Fruit fly (Drosophila melanogaster) whole organism, embryonic: Measurements from ENCODE around the gene Bug22.

Experiments
- Atf6 ChIP-seq: fragments of 200-800 bp; sonication (Bioruptor generic); IDR thresholded peaks from 2 replicates; pipeline ENCODE4 v1.3.6; 2022; ENCODE audit warnings: missing biosample characterization, missing genetic modification characterization
- B-H2 ChIP-seq: fragments of 200-800 bp; sonication (Bioruptor generic); optimal IDR thresholded peaks from 2 replicates; lab custom pipeline; 2018; ENCODE audit warnings: missing biosample characterization, mild to moderate bottlenecking, missing genetic modification characterization
- BEAF-32 ChIP-seq: fragments of 200-800 bp; sonication (Bioruptor generic); optimal IDR thresholded peaks from 3 replicates; lab custom pipeline; 2017; ENCODE audit warnings: missing biosample characterization, missing genetic modification characterization, mild to moderate bottlenecking, moderate library complexity, missing genetic modification reagents
- Bgb ChIP-seq: fragments of 200-800 bp; sonication (Bioruptor generic); IDR thresholded peaks from 2 replicates; pipeline ENCODE4 v1.3.6; 2022; ENCODE audit warnings: missing biosample characterization, missing genetic modification characterization; ENCODE audit not compliant: partially characterized antibody
- CG10267 ChIP-seq: fragments of 200-800 bp; sonication (Bioruptor generic); optimal IDR thresholded peaks from 2 replicates; lab custom pipeline; 2018; ENCODE audit warnings: missing biosample characterization, mild to moderate bottlenecking, missing genetic modification characterization, moderate library complexity
- CG11723 ChIP-seq: fragments of 200-800 bp; sonication (Bioruptor generic); optimal IDR thresholded peaks from 2 replicates; lab custom pipeline; 2017; ENCODE audit warnings: missing biosample characterization, mild to moderate bottlenecking, missing genetic modification characterization
- CG12071 ChIP-seq: fragments of 200-800 bp; sonication (Bioruptor generic); optimal IDR thresholded peaks from 3 replicates; lab custom pipeline; 2018; ENCODE audit warnings: missing biosample characterization, mild to moderate bottlenecking, missing genetic modification characterization
- CG13624 ChIP-seq: fragments of 200-800 bp; sonication (Bioruptor generic); optimal IDR thresholded peaks from 2 replicates; lab custom pipeline; 2016; ENCODE audit warnings: missing biosample characterization, missing genetic modification characterization
- CG15601 ChIP-seq: fragments of 200-800 bp; sonication (Bioruptor generic); optimal IDR thresholded peaks from 3 replicates; lab custom pipeline; 2019; ENCODE audit warnings: missing biosample characterization, mild to moderate bottlenecking, missing genetic modification characterization, moderate library complexity
- CG17802 ChIP-seq: fragments of 200-800 bp; sonication (Bioruptor generic); optimal IDR thresholded peaks from 2 replicates; lab custom pipeline; 2018; ENCODE audit warnings: missing biosample characterization, mild to moderate bottlenecking, missing genetic modification characterization, moderate library complexity
- CG18476 ChIP-seq: fragments of 200-800 bp; sonication (Bioruptor generic); optimal IDR thresholded peaks from 2 replicates; lab custom pipeline; 2016; ENCODE audit warnings: missing biosample characterization, mild to moderate bottlenecking, missing genetic modification characterization
- CG2116 ChIP-seq: fragments of 200-800 bp; sonication (Bioruptor generic); optimal IDR thresholded peaks from 3 replicates; lab custom pipeline; 2018; ENCODE audit warnings: missing biosample characterization, mild to moderate bottlenecking, missing genetic modification characterization
- CG2678 ChIP-seq: fragments of 200-800 bp; sonication (Bioruptor generic); optimal IDR thresholded peaks from 3 replicates; lab custom pipeline; 2019; ENCODE audit warnings: missing biosample characterization, mild to moderate bottlenecking, missing genetic modification characterization, moderate library complexity
- CG33557 ChIP-seq: fragments of 200-800 bp; sonication (Bioruptor generic); optimal IDR thresholded peaks from 2 replicates; lab custom pipeline; 2019; ENCODE audit warnings: missing biosample characterization, mild to moderate bottlenecking, missing genetic modification characterization, moderate library complexity
- CG34224 ChIP-seq: fragments of 200-800 bp; sonication (Bioruptor generic); IDR thresholded peaks from 3 replicates; pipeline ENCODE4 v1.3.6; 2022; ENCODE audit warnings: missing biosample characterization, missing genetic modification characterization; ENCODE audit not compliant: partially characterized antibody
- CG3847 ChIP-seq: fragments of 200-800 bp; sonication (Bioruptor generic); IDR thresholded peaks from 2 replicates; pipeline ENCODE4 v1.3.6; 2022; ENCODE audit warnings: missing biosample characterization, missing genetic modification characterization
- CG4282 ChIP-seq: fragments of 200-800 bp; sonication (Bioruptor generic); optimal IDR thresholded peaks from 2 replicates; lab custom pipeline; 2016; ENCODE audit warnings: missing biosample characterization, missing genetic modification characterization
- CG4404 ChIP-seq: fragments of 200-800 bp; sonication (Bioruptor generic); IDR thresholded peaks from 2 replicates; pipeline ENCODE4 v1.3.6; 2022; ENCODE audit warnings: missing biosample characterization, missing genetic modification characterization
- CG4617 ChIP-seq: fragments of 200-800 bp; sonication (Bioruptor generic); optimal IDR thresholded peaks from 3 replicates; lab custom pipeline; 2016; ENCODE audit warnings: missing biosample characterization, missing genetic modification characterization, borderline replicate concordance
- CG4854 ChIP-seq: fragments of 200-800 bp; sonication (Bioruptor generic); optimal IDR thresholded peaks from 2 replicates; lab custom pipeline; 2016; ENCODE audit warnings: missing biosample characterization, missing genetic modification characterization, inconsistent platforms
- CG6272 ChIP-seq: fragments of 200-800 bp; sonication (Bioruptor generic); IDR thresholded peaks from 2 replicates; pipeline ENCODE4 v1.3.6; 2022; ENCODE audit warnings: missing biosample characterization, missing genetic modification characterization
- CG6791 ChIP-seq: fragments of 200-800 bp; sonication (Bioruptor generic); IDR thresholded peaks from 3 replicates; pipeline ENCODE4 v1.3.6; 2022; ENCODE audit warnings: missing biosample characterization, missing genetic modification characterization; ENCODE audit not compliant: partially characterized antibody
- CoRest ChIP-seq: fragments of 200-800 bp; sonication (Bioruptor generic); optimal IDR thresholded peaks from 3 replicates; lab custom pipeline; 2018; ENCODE audit warnings: missing biosample characterization, mild to moderate bottlenecking, missing genetic modification characterization, moderate library complexity
- Dp ChIP-seq: fragments of 200-800 bp; sonication (Bioruptor generic); optimal IDR thresholded peaks from 2 replicates; lab custom pipeline; 2018; ENCODE audit warnings: missing biosample characterization, mild to moderate bottlenecking, missing genetic modification characterization, moderate library complexity
- HmgZ ChIP-seq: fragments of 200-800 bp; sonication (Bioruptor generic); optimal IDR thresholded peaks from 2 replicates; lab custom pipeline; 2018; ENCODE audit warnings: missing biosample characterization, mild to moderate bottlenecking, missing genetic modification characterization
- Jarid2 ChIP-seq: fragments of 200-800 bp; sonication (Bioruptor generic); optimal IDR thresholded peaks from 3 replicates; lab custom pipeline; 2017; ENCODE audit warnings: mild to moderate bottlenecking, missing biosample characterization, missing genetic modification reagents, missing genetic modification characterization
- MESR4 ChIP-seq: fragments of 200-800 bp; sonication (Bioruptor generic); optimal IDR thresholded peaks from 2 replicates; lab custom pipeline; 2018; ENCODE audit warnings: missing biosample characterization, mild to moderate bottlenecking, missing genetic modification characterization, moderate library complexity
- NK7.1 ChIP-seq: fragments of 200-800 bp; sonication (Bioruptor generic); optimal IDR thresholded peaks from 3 replicates; lab custom pipeline; 2016; ENCODE audit warnings: missing biosample characterization, missing genetic modification characterization
- Six4 ChIP-seq: fragments of 200-800 bp; sonication (Bioruptor generic); optimal IDR thresholded peaks from 2 replicates; lab custom pipeline; 2016; ENCODE audit warnings: missing biosample characterization, missing genetic modification characterization
- Trl ChIP-seq, 3 experiments: fragments of >200 bp in 2 of 3; fragments of 200-800 bp in 1 of 3; sonication (Bioruptor generic) in 1 of 3; optimal IDR thresholded peaks; 2 replicates in 1 of 3; 3 replicates in 2 of 3; lab custom pipeline; 2016 to 2017; ENCODE audit warnings: missing biosample characterization in 1 of 3, missing genetic modification characterization in 1 of 3
- abd-A ChIP-seq: fragments of 200-800 bp; sonication (Bioruptor generic); optimal IDR thresholded peaks from 3 replicates; lab custom pipeline; 2019; ENCODE audit warnings: missing biosample characterization, mild to moderate bottlenecking, missing genetic modification characterization, moderate library complexity
- amos ChIP-seq: fragments of 200-800 bp; sonication (Bioruptor generic); IDR thresholded peaks from 2 replicates; pipeline ENCODE4 v1.3.6; 2022; ENCODE audit warnings: missing biosample characterization, missing genetic modification characterization; ENCODE audit not compliant: partially characterized antibody
- aop ChIP-seq: fragments of 200-800 bp; sonication (Bioruptor generic); IDR thresholded peaks from 2 replicates; pipeline ENCODE4 v1.3.6; 2022; ENCODE audit warnings: missing biosample characterization, missing genetic modification characterization
- ato ChIP-seq: fragments of 200-800 bp; sonication (Bioruptor generic); IDR thresholded peaks from 2 replicates; pipeline ENCODE4 v1.3.6; 2022; ENCODE audit warnings: missing biosample characterization, missing genetic modification characterization; ENCODE audit not compliant: partially characterized antibody
- dm ChIP-seq: fragments of 200-800 bp; sonication (Bioruptor generic); optimal IDR thresholded peaks from 3 replicates; lab custom pipeline; 2016; ENCODE audit warnings: missing biosample characterization, missing genetic modification characterization
- ems ChIP-seq: fragments of 200-800 bp; sonication (Bioruptor generic); optimal IDR thresholded peaks from 3 replicates; lab custom pipeline; 2016; ENCODE audit warnings: missing biosample characterization, missing genetic modification characterization
- fd102C ChIP-seq: fragments of 200-800 bp; sonication (Bioruptor generic); optimal IDR thresholded peaks from 2 replicates; lab custom pipeline; 2018; ENCODE audit warnings: missing biosample characterization, mild to moderate bottlenecking, missing genetic modification characterization, moderate library complexity
- inv ChIP-seq: fragments of 200-800 bp; sonication (Bioruptor generic); IDR thresholded peaks from 2 replicates; pipeline ENCODE4 v1.3.6; 2022; ENCODE audit warnings: missing biosample characterization, missing genetic modification characterization; ENCODE audit not compliant: partially characterized antibody
- knrl ChIP-seq: fragments of 200-800 bp; sonication (Bioruptor generic); IDR thresholded peaks from 3 replicates; pipeline ENCODE4 v1.3.6; 2022; ENCODE audit warnings: missing biosample characterization, missing genetic modification characterization; ENCODE audit not compliant: partially characterized antibody
- lbe ChIP-seq: fragments of 200-800 bp; sonication (Bioruptor generic); optimal IDR thresholded peaks from 2 replicates; lab custom pipeline; 2016; ENCODE audit warnings: missing biosample characterization, mild to moderate bottlenecking, missing genetic modification characterization
- mam ChIP-seq: fragments of 200-800 bp; sonication (Bioruptor generic); optimal IDR thresholded peaks from 3 replicates; lab custom pipeline; 2016; ENCODE audit warnings: missing biosample characterization, missing genetic modification characterization
- nerfin-2 ChIP-seq: fragments of 200-800 bp; sonication (Bioruptor generic); IDR thresholded peaks from 2 replicates; pipeline ENCODE4 v1.3.6; 2022; ENCODE audit warnings: missing biosample characterization, missing genetic modification characterization; ENCODE audit not compliant: partially characterized antibody
- nom ChIP-seq: fragments of 200-800 bp; sonication (Bioruptor generic); optimal IDR thresholded peaks from 2 replicates; lab custom pipeline; 2017; ENCODE audit warnings: missing biosample characterization, missing genetic modification characterization, mild to moderate bottlenecking, moderate library complexity, missing genetic modification reagents
- ranshi ChIP-seq: fragments of 200-800 bp; sonication (Bioruptor generic); IDR thresholded peaks from 2 replicates; pipeline ENCODE4 v1.3.6; 2022; ENCODE audit warnings: missing biosample characterization, missing genetic modification characterization
- ssp ChIP-seq: fragments of 200-800 bp; sonication (Bioruptor generic); IDR thresholded peaks from 2 replicates; pipeline ENCODE4 v1.3.6; 2022; ENCODE audit warnings: missing biosample characterization, missing genetic modification characterization
- sug ChIP-seq: fragments of 200-800 bp; optimal IDR thresholded peaks from 2 replicates; lab custom pipeline; 2019; ENCODE audit warnings: missing biosample characterization, mild to moderate bottlenecking, missing genetic modification characterization, moderate library complexity
- tna ChIP-seq: fragments of 200-800 bp; sonication (Bioruptor generic); IDR thresholded peaks from 2 replicates; pipeline ENCODE4 v1.3.6; 2022; ENCODE audit warnings: missing biosample characterization, missing genetic modification characterization; ENCODE audit not compliant: partially characterized antibody
- vnd ChIP-seq: fragments of 200-800 bp; sonication (Bioruptor generic); IDR thresholded peaks from 3 replicates; pipeline ENCODE4 v1.3.6; 2022; ENCODE audit warnings: missing biosample characterization, missing genetic modification characterization; ENCODE audit not compliant: partially characterized antibody
- yki ChIP-seq: fragments of >200 bp; optimal IDR thresholded peaks from 3 replicates; lab custom pipeline; 2018

Bug22 gene

dm6 chr2L:10439174-10439573, 8.5 kb upstream of the Bug22 start, which contains the start of gene Nse4 (continued):
- TF ChIP-seq MESR4 (GFP tag; lab: Kevin White, UChicago): peak; percentile 16
- TF ChIP-seq CG4617: peak; percentile 41
- TF ChIP-seq CG4404 (GFP tag; lab: Robert Waterston, UW): no peak
- TF ChIP-seq Bgb: peak; percentile 91
- no peak for TF ChIP-seq B-H2 (GFP tag; lab: Kevin White, UChicago)
- TF ChIP-seq mam (GFP tag; lab: Kevin White, UChicago): no peak
- TF ChIP-seq Trl (optimal IDR thresholded peaks at IDR 0.05; lab: Kevin White, UChicago): no peak
- no peak for TF ChIP-seq Trl (GFP tag; optimal IDR thresholded peaks at IDR 0.05; lab: Kevin White, UChicago)
- no peak for TF ChIP-seq CG15601 (tag; lab: Kevin White, UChicago)
- peak; percentile 41 for TF ChIP-seq CG17802 (tag; lab: Kevin White, UChicago)
- TF ChIP-seq CG34224 (GFP tag; lab: Robert Waterston, UW): peak; percentile 93
- TF ChIP-seq CG4854 (GFP tag; lab: Kevin White, UChicago): no peak
- TF ChIP-seq Six4: no peak
- TF ChIP-seq CG13624: no peak
- no peak for TF ChIP-seq Atf6 (GFP tag; lab: Robert Waterston, UW)
- TF ChIP-seq ems: no peak
- peak; percentile 88 for TF ChIP-seq vnd (GFP tag; lab: Robert Waterston, UW)
- peak; percentile 65 for TF ChIP-seq BEAF-32 (GFP tag; lab: Kevin White, UChicago)
- TF ChIP-seq abd-A (tag; lab: Kevin White, UChicago): no peak
- TF ChIP-seq nom (GFP tag; lab: Kevin White, UChicago): no peak
- TF ChIP-seq CG18476 (GFP tag; lab: Kevin White, UChicago): no peak
- TF ChIP-seq tna (GFP tag; lab: Robert Waterston, UW): peak; percentile 93
- TF ChIP-seq Jarid2 (GFP tag; lab: Kevin White, UChicago): no peak
- no peak for TF ChIP-seq fd102C (GFP tag; lab: Kevin White, UChicago)
- TF ChIP-seq CG2116 (GFP tag; lab: Kevin White, UChicago): peak; percentile 69
- peak; percentile 71 for TF ChIP-seq knrl (GFP tag; lab: Robert Waterston, UW)
- TF ChIP-seq NK7.1 (GFP tag; lab: Kevin White, UChicago): no peak
- no peak for TF ChIP-seq ranshi (GFP tag; lab: Robert Waterston, UW)
- peak; percentile 75 for TF ChIP-seq Dp (GFP tag; lab: Kevin White, UChicago)
- peak; percentile 83 for TF ChIP-seq nerfin-2 (GFP tag; lab: Robert Waterston, UW)
- no peak for TF ChIP-seq yki (lab: Kevin White, UChicago)
- no peak for TF ChIP-seq aop
- TF ChIP-seq CG6791 (GFP tag; lab: Robert Waterston, UW): peak; percentile 90
- TF ChIP-seq inv (GFP tag; lab: Robert Waterston, UW): peak; percentile 73
- TF ChIP-seq amos (GFP tag; lab: Robert Waterston, UW): peak; percentile 84; the same call in 1 of the 2 replicates
- TF ChIP-seq CG10267 (tag; lab: Kevin White, UChicago): peak; percentile 31
- no peak for TF ChIP-seq CG6272 (GFP tag; lab: Robert Waterston, UW)
- peak; percentile 95 for TF ChIP-seq ssp
- TF ChIP-seq CG3847 (GFP tag; lab: Robert Waterston, UW): no peak
- no peak for TF ChIP-seq dm (GFP tag; lab: Kevin White, UChicago)
- peak; percentile 5 for TF ChIP-seq CoRest (tag; lab: Kevin White, UChicago)
- no peak for TF ChIP-seq CG33557 (GFP tag; lab: Kevin White, UChicago)
- TF ChIP-seq lbe (GFP tag; lab: Kevin White, UChicago): no peak
- TF ChIP-seq CG12071 (GFP tag; lab: Kevin White, UChicago): no peak
- no peak for TF ChIP-seq CG11723
- no peak for TF ChIP-seq CG4282 (GFP tag; lab: Kevin White, UChicago)
- peak; percentile 5 for TF ChIP-seq HmgZ (tag; lab: Kevin White, UChicago)
- TF ChIP-seq ato: peak; percentile 95
- TF ChIP-seq sug (tag; lab: Kevin White, UChicago): peak; percentile 2
- no peak for TF ChIP-seq CG2678 (tag; lab: Kevin White, UChicago)
